Fruit fly (Drosophila melanogaster): Measurements from ENCODE around the gene CG33648.

Gene CG33648

dm6 chr2L:14552141-14552748, 28.1 kb downstream of the CG33648 start (continued):
- TF ChIP-seq az2 (GFP tag; optimal IDR thresholded peaks at IDR 0.05) (peak; percentile 54), tap (tag; optimal IDR thresholded peaks at IDR 0.05) (peak; percentile 35), Doc3 (GFP tag; IDR thresholded peaks at IDR 0.05; ENCODE audit: partially characterized antibody) (no peak), CG3847 (GFP tag; IDR thresholded peaks at IDR 0.05) (no peak), h (optimal IDR thresholded peaks at IDR 0.05) (no peak), Dp (GFP tag; optimal IDR thresholded peaks at IDR 0.05) (no peak), bab2 (GFP tag; optimal IDR thresholded peaks at IDR 0.05) (peak; percentile 70), Neu2 (GFP tag; optimal IDR thresholded peaks at IDR 0.05; ENCODE audit: borderline replicate concordance) (peak; percentile 51), Poxn (GFP tag; IDR thresholded peaks at IDR 0.05) (no peak), pho (GFP tag; optimal IDR thresholded peaks at IDR 0.05) (no peak), CG6813 (GFP tag; optimal IDR thresholded peaks at IDR 0.05) (peak; percentile 62), pum (GFP tag; optimal IDR thresholded peaks at IDR 0.05) (peak; percentile 61), CG32772 (GFP tag; IDR thresholded peaks at IDR 0.05) (no peak), NfI (GFP tag; optimal IDR thresholded peaks at IDR 0.05) (peak; percentile 36), CG3281 (GFP tag; optimal IDR thresholded peaks at IDR 0.05) (peak; percentile 53), Sin3A (optimal IDR thresholded peaks at IDR 0.05) (no peak), Hand (GFP tag; optimal IDR thresholded peaks at IDR 0.05) (peak; percentile 42), CG2120 (GFP tag; optimal IDR thresholded peaks at IDR 0.05) (peak; percentile 49), CG12391 (tag; optimal IDR thresholded peaks at IDR 0.05) (peak; percentile 75), CHES-1-like (GFP tag; optimal IDR thresholded peaks at IDR 0.05) (peak; percentile 52), zen (tag; optimal IDR thresholded peaks at IDR 0.05) (peak; percentile 85), NFAT (GFP tag; IDR thresholded peaks at IDR 0.05) (no peak), pnt (GFP tag; optimal IDR thresholded peaks at IDR 0.05) (peak; percentile 50), dmrt11E (tag; optimal IDR thresholded peaks at IDR 0.05) (peak; percentile 87), CG8281 (tag; optimal IDR thresholded peaks at IDR 0.05) (no peak), mam (GFP tag; optimal IDR thresholded peaks at IDR 0.05) (peak; percentile 42), CG17568 (GFP tag; optimal IDR thresholded peaks at IDR 0.05) (peak; percentile 42), CG17361 (GFP tag; IDR thresholded peaks at IDR 0.05) (peak; percentile 60), CG31388 (GFP tag; optimal IDR thresholded peaks at IDR 0.05) (peak; percentile 3), MESR4 (GFP tag; optimal IDR thresholded peaks at IDR 0.05) (no peak), ewg (GFP tag; optimal IDR thresholded peaks at IDR 0.05) (peak; percentile 32), Lpt (GFP tag; optimal IDR thresholded peaks at IDR 0.05) (no peak), Oli (tag; optimal IDR thresholded peaks at IDR 0.05) (peak; percentile 67), CG4617 (GFP tag; optimal IDR thresholded peaks at IDR 0.05; ENCODE audit: borderline replicate concordance) (peak; percentile 22), CG13296 (GFP tag; optimal IDR thresholded peaks at IDR 0.05) (no peak), CG10543 (GFP tag; optimal IDR thresholded peaks at IDR 0.05) (no peak), Doc2 (GFP tag; IDR thresholded peaks at IDR 0.05) (no peak), ssp (GFP tag; IDR thresholded peaks at IDR 0.05) (no peak), sisA (GFP tag; IDR thresholded peaks at IDR 0.05) (no peak), PHDP (tag; optimal IDR thresholded peaks at IDR 0.05) (peak; percentile 55), dysf (GFP tag; IDR thresholded peaks at IDR 0.05) (no peak; the same call in 2 of the 3 replicates), CG18262 (tag; optimal IDR thresholded peaks at IDR 0.05) (peak; percentile 79), gcm2 (GFP tag; optimal IDR thresholded peaks at IDR 0.05) (no peak), CG9727 (GFP tag; optimal IDR thresholded peaks at IDR 0.05) (peak; percentile 85), CG15696 (tag; optimal IDR thresholded peaks at IDR 0.05) (peak; percentile 74), Xbp1 (GFP tag; optimal IDR thresholded peaks at IDR 0.05) (peak; percentile 64), eve (GFP tag; optimal IDR thresholded peaks at IDR 0.05) (peak in 1 of 2 experiments; percentile 66), CG12071 (GFP tag; optimal IDR thresholded peaks at IDR 0.05) (peak; percentile 45), unpg (GFP tag; optimal IDR thresholded peaks at IDR 0.05) (peak; percentile 77), Sox100B (GFP tag; optimal IDR thresholded peaks at IDR 0.05) (peak; percentile 32), Atf6 (GFP tag; IDR thresholded peaks at IDR 0.05) (peak; percentile 28; the same call in 1 of the 2 replicates)

Measured in whole organism, embryonic.